Worm (Caenorhabditis elegans) whole organism, young adult: ENCODE results near the gene maoc-1.

Experiments used
- D2030.7 ChIP-seq: fragments of 200-800 bp; sonication (Bioruptor generic); IDR thresholded peaks from 2 replicates; pipeline ENCODE4 v1.3.6; 2022; ENCODE audit warnings: missing genetic modification reagents, missing genetic modification characterization, missing compliant biosample characterization
- lag-1 ChIP-seq: fragments of 200-800 bp; sonication (Bioruptor generic); IDR thresholded peaks from 2 replicates; pipeline ENCODE4 v1.3.6; 2022; ENCODE audit warnings: missing genetic modification reagents, missing genetic modification characterization, missing compliant biosample characterization
- madf-10 ChIP-seq: sonication (generic microtip); optimal IDR thresholded peaks from 2 replicates; lab custom pipeline; 2016; ENCODE audit warnings: mild to moderate bottlenecking, missing genetic modification characterization, missing compliant biosample characterization
- nhr-179 ChIP-seq: sonication (generic microtip); optimal IDR thresholded peaks from 2 replicates; lab custom pipeline; 2016; ENCODE audit warnings: mild to moderate bottlenecking, missing genetic modification characterization, missing compliant biosample characterization
- unc-130 ChIP-seq: sonication (generic microtip); optimal IDR thresholded peaks from 2 replicates; lab custom pipeline; 2016; ENCODE audit warnings: missing genetic modification reagents, missing genetic modification characterization, missing compliant biosample characterization

DNA sequence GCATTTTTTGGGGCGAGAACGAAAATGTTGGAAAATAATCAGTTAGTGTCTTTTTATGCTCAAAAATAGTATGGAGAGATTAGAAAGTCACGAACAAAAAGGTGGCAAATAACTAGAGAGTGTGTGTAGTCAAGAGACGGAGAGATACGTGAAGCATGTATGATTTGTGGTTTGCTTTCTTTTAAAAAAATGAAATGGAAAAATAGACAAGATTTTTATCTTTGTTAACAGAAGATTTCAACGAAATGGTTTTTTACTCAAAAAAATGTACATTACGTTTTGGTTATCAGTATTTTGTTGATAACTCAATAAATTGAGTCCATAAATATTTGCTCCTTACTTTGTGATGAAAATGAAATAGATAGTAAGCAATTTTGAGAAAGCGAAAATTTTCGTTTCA lies 12.1 kb downstream of the maoc-1 start, which contains the start of gene dhs-7:
- TF ChIP-seq nhr-179 (no peak), D2030.7 (GFP tag; lab: Robert Waterston, UW) (no peak), madf-10 (tag; lab: Kevin White, UChicago) (no peak), lag-1 (GFP tag; lab: Robert Waterston, UW) (no peak), unc-130 (GFP tag; lab: Kevin White, UChicago) (no peak)
